Fruit fly (Drosophila melanogaster): ENCODE data around the gene CG3008.

DNA sequence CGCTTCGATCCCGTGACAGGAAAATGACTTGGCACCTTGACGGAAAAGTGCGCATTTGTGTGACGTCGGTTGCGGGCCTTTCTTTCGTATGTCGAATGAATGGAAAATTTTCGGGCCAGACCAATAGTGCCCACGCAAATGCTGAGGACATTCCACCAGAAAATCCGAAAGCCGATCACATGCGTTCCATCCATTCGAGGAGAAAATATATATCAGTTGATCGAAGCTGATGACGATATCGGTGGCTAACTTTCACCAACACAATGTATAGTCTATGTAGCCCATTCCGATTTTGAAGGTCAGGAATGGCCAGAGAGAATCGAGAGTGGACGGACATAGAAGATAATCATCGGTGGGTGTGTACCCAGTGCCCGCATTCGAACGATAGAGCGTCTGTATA is 15.1 kb downstream of the CG3008 start:
- no peak for TF ChIP-seq CG9705 (GFP tag; optimal IDR thresholded peaks at IDR 0.05)
- TF ChIP-seq dsf (GFP tag; optimal IDR thresholded peaks at IDR 0.05; ENCODE audit: borderline replicate concordance), result no peak

Measured in whole organism, wandering third instar larva.